Fruit fly (Drosophila melanogaster) whole organism, embryonic: ENCODE measurements around the gene Drice.
A peak's percentile ranks its signal among the peaks of the same experiment; 100 is the strongest.

Experiments used
- CG10267 ChIP-seq: fragments of 200-800 bp; sonication (Bioruptor generic); optimal IDR thresholded peaks from 2 replicates; lab custom pipeline; 2018; ENCODE audit warnings: missing biosample characterization, mild to moderate bottlenecking, missing genetic modification characterization, moderate library complexity
- CG11093 ChIP-seq: fragments of 200-800 bp; sonication (Bioruptor generic); IDR thresholded peaks from 3 replicates; pipeline ENCODE4 v1.3.6; 2022; ENCODE audit warnings: missing biosample characterization, missing genetic modification characterization
- CG11696 ChIP-seq: fragments of 200-800 bp; sonication (Bioruptor generic); IDR thresholded peaks from 2 replicates; pipeline ENCODE4 v1.3.6; 2022; ENCODE audit warnings: missing biosample characterization, missing genetic modification characterization
- CG12104 ChIP-seq: fragments of 200-800 bp; sonication (Bioruptor generic); optimal IDR thresholded peaks from 3 replicates; lab custom pipeline; 2016; ENCODE audit warnings: missing biosample characterization, missing genetic modification characterization
- CG12769 ChIP-seq: fragments of 200-800 bp; sonication (Bioruptor generic); optimal IDR thresholded peaks from 2 replicates; lab custom pipeline; 2019; ENCODE audit warnings: missing biosample characterization, mild to moderate bottlenecking, missing genetic modification characterization, moderate library complexity
- CG15479 ChIP-seq: fragments of 200-800 bp; sonication (Bioruptor generic); optimal IDR thresholded peaks from 3 replicates; lab custom pipeline; 2019; ENCODE audit warnings: missing biosample characterization, mild to moderate bottlenecking, missing genetic modification characterization, moderate library complexity
- CG1602 ChIP-seq: fragments of 200-800 bp; sonication (Bioruptor generic); optimal IDR thresholded peaks from 3 replicates; lab custom pipeline; 2016; ENCODE audit warnings: missing biosample characterization, missing genetic modification characterization
- CG16779 ChIP-seq: fragments of 200-800 bp; sonication (Bioruptor generic); IDR thresholded peaks from 2 replicates; pipeline ENCODE4 v1.3.6; 2022; ENCODE audit warnings: missing biosample characterization, missing genetic modification characterization
- CG18476 ChIP-seq: fragments of 200-800 bp; sonication (Bioruptor generic); optimal IDR thresholded peaks from 2 replicates; lab custom pipeline; 2016; ENCODE audit warnings: missing biosample characterization, mild to moderate bottlenecking, missing genetic modification characterization
- CG30020 ChIP-seq: fragments of 200-800 bp; optimal IDR thresholded peaks from 2 replicates; lab custom pipeline; 2019; ENCODE audit warnings: missing biosample characterization, mild to moderate bottlenecking, missing genetic modification characterization, moderate library complexity
- CG30431 ChIP-seq: fragments of 200-800 bp; sonication (Bioruptor generic); optimal IDR thresholded peaks from 2 replicates; lab custom pipeline; 2017; ENCODE audit warnings: missing biosample characterization, missing genetic modification characterization
- CG31224 ChIP-seq: fragments of 200-800 bp; sonication (Bioruptor generic); IDR thresholded peaks from 2 replicates; pipeline ENCODE4 v1.3.6; 2022; ENCODE audit warnings: missing biosample characterization, missing genetic modification characterization
- CG33213 ChIP-seq: fragments of 200-800 bp; sonication (Bioruptor generic); optimal IDR thresholded peaks from 3 replicates; lab custom pipeline; 2016; ENCODE audit warnings: missing biosample characterization, missing genetic modification characterization
- CG33557 ChIP-seq: fragments of 200-800 bp; sonication (Bioruptor generic); optimal IDR thresholded peaks from 2 replicates; lab custom pipeline; 2019; ENCODE audit warnings: missing biosample characterization, mild to moderate bottlenecking, missing genetic modification characterization, moderate library complexity
- CG4730 ChIP-seq: fragments of 200-800 bp; sonication (Bioruptor generic); IDR thresholded peaks from 2 replicates; pipeline ENCODE4 v1.3.6; 2022; ENCODE audit warnings: missing biosample characterization, missing genetic modification characterization
- CG6272 ChIP-seq: fragments of 200-800 bp; sonication (Bioruptor generic); IDR thresholded peaks from 2 replicates; pipeline ENCODE4 v1.3.6; 2022; ENCODE audit warnings: missing biosample characterization, missing genetic modification characterization
- CG8281 ChIP-seq: fragments of 200-800 bp; sonication (Bioruptor generic); optimal IDR thresholded peaks from 2 replicates; lab custom pipeline; 2018; ENCODE audit warnings: missing biosample characterization, mild to moderate bottlenecking, missing genetic modification characterization, moderate library complexity
- CG8388 ChIP-seq: fragments of 200-800 bp; sonication (Bioruptor generic); optimal IDR thresholded peaks from 2 replicates; lab custom pipeline; 2019; ENCODE audit warnings: missing biosample characterization, mild to moderate bottlenecking, missing genetic modification characterization, moderate library complexity
- CG9727 ChIP-seq: fragments of 200-800 bp; sonication (Bioruptor generic); optimal IDR thresholded peaks from 3 replicates; lab custom pipeline; 2017; ENCODE audit warnings: missing biosample characterization, mild to moderate bottlenecking, missing genetic modification characterization
- Chrac-16 ChIP-seq: fragments of 200-800 bp; sonication (Bioruptor generic); optimal IDR thresholded peaks from 3 replicates; lab custom pipeline; 2016; ENCODE audit warnings: missing biosample characterization, missing genetic modification characterization
- E2f1 ChIP-seq: fragments of 200-800 bp; sonication (Bioruptor generic); IDR thresholded peaks from 2 replicates; pipeline ENCODE4 v1.3.6; 2022; ENCODE audit warnings: missing biosample characterization, missing genetic modification characterization
- ERR ChIP-seq: fragments of 200-800 bp; sonication (Bioruptor generic); optimal IDR thresholded peaks from 2 replicates; lab custom pipeline; 2016; ENCODE audit warnings: missing biosample characterization, missing genetic modification characterization
- HLH3B ChIP-seq: fragments of 200-800 bp; sonication (Bioruptor generic); IDR thresholded peaks from 2 replicates; pipeline ENCODE4 v1.3.6; 2022; ENCODE audit warnings: missing biosample characterization, missing genetic modification characterization
- Hmr ChIP-seq: fragments of 200-800 bp; sonication (Bioruptor generic); optimal IDR thresholded peaks from 3 replicates; lab custom pipeline; 2017; ENCODE audit warnings: mild to moderate bottlenecking, missing biosample characterization, missing genetic modification reagents, missing genetic modification characterization
- Hr39 ChIP-seq: fragments of >200 bp; optimal IDR thresholded peaks from 2 replicates; lab custom pipeline; 2017
- Hsf ChIP-seq: fragments of 200-800 bp; sonication (Bioruptor generic); optimal IDR thresholded peaks from 3 replicates; lab custom pipeline; 2016; ENCODE audit warnings: missing biosample characterization, missing genetic modification characterization
- Lhr ChIP-seq: fragments of 200-800 bp; sonication (Bioruptor generic); optimal IDR thresholded peaks from 3 replicates; lab custom pipeline; 2017; ENCODE audit warnings: mild to moderate bottlenecking, missing biosample characterization, missing genetic modification reagents, missing genetic modification characterization
- MTF-1 ChIP-seq: fragments of 200-800 bp; sonication (Bioruptor generic); optimal IDR thresholded peaks from 2 replicates; lab custom pipeline; 2018; ENCODE audit warnings: missing biosample characterization, mild to moderate bottlenecking, missing genetic modification characterization, borderline replicate concordance
- NfI ChIP-seq: fragments of 200-800 bp; sonication (Bioruptor generic); optimal IDR thresholded peaks from 3 replicates; lab custom pipeline; 2018; ENCODE audit warnings: missing biosample characterization, mild to moderate bottlenecking, missing genetic modification characterization, moderate library complexity
- Spps ChIP-seq: fragments of 200-800 bp; sonication (Bioruptor generic); optimal IDR thresholded peaks from 2 replicates; lab custom pipeline; 2018; ENCODE audit warnings: missing biosample characterization, mild to moderate bottlenecking, missing genetic modification characterization
- Stat92E ChIP-seq, 3 experiments: fragments of >200 bp in 2 of 3; fragments of 200-800 bp in 1 of 3; sonication (Bioruptor generic) in 1 of 3; optimal IDR thresholded peaks; 2 replicates each; lab custom pipeline; 2017 to 2019; ENCODE audit warnings: missing biosample characterization in 3 of 3, missing genetic modification characterization in 3 of 3, mild to moderate bottlenecking in 1 of 3, moderate library complexity in 1 of 3
- ab ChIP-seq: fragments of 200-800 bp; sonication (Bioruptor generic); optimal IDR thresholded peaks from 2 replicates; lab custom pipeline; 2016; ENCODE audit warnings: missing biosample characterization, missing genetic modification characterization
- abd-A ChIP-seq: fragments of 200-800 bp; sonication (Bioruptor generic); optimal IDR thresholded peaks from 3 replicates; lab custom pipeline; 2019; ENCODE audit warnings: missing biosample characterization, mild to moderate bottlenecking, missing genetic modification characterization, moderate library complexity
- bab2 ChIP-seq: fragments of 200-800 bp; sonication (Bioruptor generic); optimal IDR thresholded peaks from 2 replicates; lab custom pipeline; 2016; ENCODE audit warnings: missing biosample characterization, missing genetic modification characterization
- bsh ChIP-seq, 2 experiments: fragments of 200-800 bp; sonication (Bioruptor generic); optimal IDR thresholded peaks; 2 replicates each; lab custom pipeline; 2017 to 2018; ENCODE audit warnings: mild to moderate bottlenecking in 2 of 2, missing biosample characterization in 2 of 2, missing genetic modification characterization in 2 of 2, moderate library complexity in 1 of 2
- cas ChIP-seq: fragments of 200-800 bp; sonication (Bioruptor generic); IDR thresholded peaks from 2 replicates; pipeline ENCODE4 v1.3.6; 2022; ENCODE audit warnings: missing biosample characterization, missing genetic modification characterization
- emc ChIP-seq: fragments of 200-800 bp; sonication (Bioruptor generic); optimal IDR thresholded peaks from 2 replicates; lab custom pipeline; 2016; ENCODE audit warnings: missing biosample characterization, missing genetic modification characterization
- exex ChIP-seq: fragments of 200-800 bp; sonication (Bioruptor generic); optimal IDR thresholded peaks from 4 replicates; lab custom pipeline; 2018; ENCODE audit warnings: missing biosample characterization, mild to moderate bottlenecking, missing genetic modification characterization, moderate library complexity
- gcm2 ChIP-seq: fragments of 200-800 bp; sonication (Bioruptor generic); optimal IDR thresholded peaks from 2 replicates; lab custom pipeline; 2016; ENCODE audit warnings: missing biosample characterization, missing genetic modification characterization
- hth ChIP-seq: fragments of >200 bp; optimal IDR thresholded peaks from 2 replicates; lab custom pipeline; 2017; ENCODE audit warnings: inconsistent platforms
- klu ChIP-seq: fragments of 200-800 bp; sonication (Bioruptor generic); IDR thresholded peaks from 2 replicates; pipeline ENCODE4 v1.3.6; 2022; ENCODE audit warnings: missing biosample characterization, missing genetic modification characterization
- kni ChIP-seq: fragments of 200-800 bp; sonication (Bioruptor generic); optimal IDR thresholded peaks from 3 replicates; lab custom pipeline; 2017; ENCODE audit warnings: mild to moderate bottlenecking, missing biosample characterization, missing genetic modification reagents, missing genetic modification characterization
- lilli ChIP-seq: fragments of 200-800 bp; sonication (Bioruptor generic); optimal IDR thresholded peaks from 3 replicates; lab custom pipeline; 2016; ENCODE audit warnings: missing biosample characterization, missing genetic modification characterization
- pb ChIP-seq: fragments of 200-800 bp; sonication (Bioruptor generic); optimal IDR thresholded peaks from 3 replicates; lab custom pipeline; 2016; ENCODE audit warnings: missing biosample characterization, missing genetic modification characterization
- ranshi ChIP-seq: fragments of 200-800 bp; sonication (Bioruptor generic); IDR thresholded peaks from 2 replicates; pipeline ENCODE4 v1.3.6; 2022; ENCODE audit warnings: missing biosample characterization, missing genetic modification characterization
- rib ChIP-seq: fragments of 200-800 bp; sonication (Bioruptor generic); IDR thresholded peaks from 2 replicates; pipeline ENCODE4 v1.3.6; 2022; ENCODE audit warnings: missing biosample characterization, missing genetic modification characterization
- sisA ChIP-seq: fragments of 200-800 bp; sonication (Bioruptor generic); IDR thresholded peaks from 2 replicates; pipeline ENCODE4 v1.3.6; 2022; ENCODE audit warnings: missing biosample characterization, missing genetic modification characterization
- sug ChIP-seq: fragments of 200-800 bp; optimal IDR thresholded peaks from 2 replicates; lab custom pipeline; 2019; ENCODE audit warnings: missing biosample characterization, mild to moderate bottlenecking, missing genetic modification characterization, moderate library complexity
- tap ChIP-seq: fragments of 200-800 bp; optimal IDR thresholded peaks from 3 replicates; lab custom pipeline; 2019; ENCODE audit warnings: missing biosample characterization, mild to moderate bottlenecking, missing genetic modification characterization, moderate library complexity
- wdn ChIP-seq: fragments of 200-800 bp; sonication (Bioruptor generic); IDR thresholded peaks from 2 replicates; pipeline ENCODE4 v1.3.6; 2022; ENCODE audit warnings: missing biosample characterization, missing genetic modification characterization
- yki ChIP-seq: fragments of >200 bp; optimal IDR thresholded peaks from 3 replicates; lab custom pipeline; 2018

The Drice gene

dm6 chr3R:29798966-29799680 lies at the start of gene Drice, which contains the start of gene Rnb (continued):
- TF ChIP-seq sug (tag; lab: Kevin White, UChicago) (peak; percentile 97), CG1602 (GFP tag; lab: Kevin White, UChicago) (peak; percentile 39), E2f1 (peak; percentile 53), gcm2 (GFP tag; lab: Kevin White, UChicago) (no peak), hth (lab: Kevin White, UChicago) (no peak), rib (GFP tag; lab: Robert Waterston, UW) (no peak), ERR (GFP tag; lab: Kevin White, UChicago) (no peak), NfI (GFP tag; lab: Kevin White, UChicago) (peak; percentile 44), CG30431 (GFP tag; lab: Kevin White, UChicago) (no peak), CG31224 (peak; percentile 43; the same call in 1 of the 2 replicates), ranshi (peak; percentile 46; the same call in 1 of the 2 replicates), Spps (tag; lab: Kevin White, UChicago) (peak; percentile 26), Chrac-16 (GFP tag; lab: Kevin White, UChicago) (peak; percentile 12), CG11696 (GFP tag; lab: Robert Waterston, UW) (no peak), bsh (GFP tag; optimal IDR thresholded peaks at IDR 0.05; lab: Kevin White, UChicago) (peak in 1 of 2 experiments; percentile 35), CG15479 (no peak), CG8388 (GFP tag; lab: Kevin White, UChicago) (no peak), CG33213 (GFP tag; lab: Kevin White, UChicago) (no peak), CG6272 (GFP tag; lab: Robert Waterston, UW) (0 out of 2 replicates have a peak, but pooled peaks have one; percentile 13), tap (no peak), MTF-1 (GFP tag; lab: Kevin White, UChicago) (no peak), Lhr (GFP tag; lab: Kevin White, UChicago) (peak; percentile 60), pb (GFP tag; lab: Kevin White, UChicago) (no peak), CG33557 (GFP tag; lab: Kevin White, UChicago) (peak; percentile 58), CG9727 (GFP tag; lab: Kevin White, UChicago) (peak; percentile 77), CG10267 (tag; lab: Kevin White, UChicago) (peak; percentile 57), exex (tag; lab: Kevin White, UChicago) (no peak), Hmr (no peak), klu (GFP tag; lab: Robert Waterston, UW) (no peak), CG12104 (GFP tag; lab: Kevin White, UChicago) (peak; percentile 64), CG12769 (no peak), CG11093 (GFP tag; lab: Robert Waterston, UW) (no peak), bab2 (GFP tag; lab: Kevin White, UChicago) (peak; percentile 18), CG16779 (GFP tag; lab: Robert Waterston, UW) (no peak), Hsf (peak; percentile 26), sisA (GFP tag; lab: Robert Waterston, UW) (peak; percentile 13; the same call in 1 of the 2 replicates), yki (lab: Kevin White, UChicago) (no peak), abd-A (tag; lab: Kevin White, UChicago) (no peak), wdn (GFP tag; lab: Robert Waterston, UW) (no peak), ab (GFP tag; lab: Kevin White, UChicago) (no peak), CG30020 (tag; lab: Kevin White, UChicago) (no peak), Hr39 (lab: Kevin White, UChicago) (no peak), CG8281 (peak; percentile 40), cas (GFP tag; lab: Robert Waterston, UW) (no peak), lilli (GFP tag; lab: Kevin White, UChicago) (peak; percentile 48), CG18476 (no peak), HLH3B (no peak), emc (GFP tag; lab: Kevin White, UChicago) (no peak), Stat92E (GFP tag; optimal IDR thresholded peaks at IDR 0.05; lab: Kevin White, UChicago) (peak in 1 of 3 experiments; percentile 51), CG4730 (no peak), kni (GFP tag; lab: Kevin White, UChicago) (no peak)
